Worm (Caenorhabditis elegans) whole organism, midembryonic: ENCODE results near the gene apt-9.

ENCODE experiments used
- T22C8.4 ChIP-seq: fragments of 200-800 bp; sonication (Bioruptor generic); IDR thresholded peaks from 2 replicates; pipeline ENCODE4 v1.3.6; 2022; ENCODE audit warnings: missing genetic modification characterization, missing compliant biosample characterization
- cog-1 ChIP-seq: sonication (generic microtip); optimal IDR thresholded peaks from 2 replicates; lab custom pipeline; 2016; ENCODE audit warnings: missing genetic modification characterization, missing compliant biosample characterization
- flt-1 ChIP-seq: fragments of 200-800 bp; sonication (Bioruptor generic); IDR thresholded peaks from 2 replicates; pipeline ENCODE4 v1.3.6; 2022; ENCODE audit warnings: missing genetic modification characterization, missing compliant biosample characterization
- med-1 ChIP-seq: sonication (generic microtip); optimal IDR thresholded peaks from 2 replicates; lab custom pipeline; 2017; ENCODE audit warnings: missing genetic modification characterization, mild to moderate bottlenecking, missing compliant biosample characterization, antibody characterized with exemption, missing genetic modification reagents; ENCODE audit not compliant: insufficient read depth
- ref-1 ChIP-seq: fragments of 200-800 bp; sonication (Bioruptor generic); conservative IDR thresholded peaks from 2 replicates; pipeline ENCODE4 v1.3.6; 2022; ENCODE audit warnings: missing genetic modification reagents, missing genetic modification characterization, missing compliant biosample characterization
- tab-1 ChIP-seq: fragments of 200-800 bp; sonication (Bioruptor generic); IDR thresholded peaks from 2 replicates; pipeline ENCODE4 v1.3.6; 2022; ENCODE audit warnings: missing genetic modification characterization, missing compliant biosample characterization
- ztf-23 ChIP-seq: fragments of 200-800 bp; sonication (Bioruptor generic); IDR thresholded peaks from 2 replicates; pipeline ENCODE4 v1.3.6; 2022; ENCODE audit warnings: missing genetic modification reagents, missing genetic modification characterization, missing compliant biosample characterization

ce11 chrX:11028617-11029016 lies 39.7 kb upstream of the apt-9 start, which contains the start of gene ldb-1:
- TF ChIP-seq med-1 (GFP tag; lab: Kevin White, UChicago) (no peak), ref-1 (GFP tag; lab: Robert Waterston, UW) (no peak), flt-1 (GFP tag; lab: Robert Waterston, UW) (no peak), tab-1 (GFP tag; lab: Robert Waterston, UW) (no peak), T22C8.4 (GFP tag; lab: Robert Waterston, UW) (no peak), ztf-23 (GFP tag; lab: Robert Waterston, UW) (no peak), cog-1 (tag; lab: Kevin White, UChicago) (no peak)
